Worm (Caenorhabditis elegans): ENCODE data around the gene met-2.

met-2 gene

DNA sequence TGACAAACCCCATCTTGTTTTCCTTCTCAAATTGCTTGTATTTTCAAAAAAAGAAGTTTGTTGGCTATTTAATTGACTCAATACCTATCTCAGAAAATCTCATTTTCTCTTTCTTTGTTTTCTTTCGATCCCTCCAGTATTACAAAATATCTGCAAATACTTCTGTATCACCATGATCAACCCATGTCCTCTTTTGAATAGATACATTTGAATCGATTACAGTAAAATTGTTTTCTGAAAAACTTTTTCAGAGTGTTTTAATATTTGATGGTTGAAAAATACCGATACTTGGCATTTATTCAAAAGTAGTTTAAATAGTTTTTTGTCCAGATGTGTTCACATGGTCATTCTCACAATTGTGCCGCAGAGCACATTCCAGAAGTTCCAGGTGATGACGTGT lies 34.1 kb downstream of the met-2 start, which contains the start of gene ZK353.9:
Gene ZK353.9 (plus strand): TSS at position 331 of the 400 bp plus-strand sequence.
- no peak for TF ChIP-seq tra-4 (tag; optimal IDR thresholded peaks at IDR 0.05)
- no peak for TF ChIP-seq ceh-36 (tag; optimal IDR thresholded peaks at IDR 0.05)
- TF ChIP-seq aly-1 (tag; optimal IDR thresholded peaks at IDR 0.05), result no peak
- no peak for TF ChIP-seq ama-1 (optimal IDR thresholded peaks at IDR 0.05)
- TF ChIP-seq ets-7 (tag; optimal IDR thresholded peaks at IDR 0.05), result no peak
- no peak for TF ChIP-seq hmg-4 (GFP tag; optimal IDR thresholded peaks at IDR 0.05)
- no peak for TF ChIP-seq tbx-11 (GFP tag; IDR thresholded peaks at IDR 0.05)
- TF ChIP-seq pes-1 (GFP tag; IDR thresholded peaks at IDR 0.05), result no peak

DNA sequence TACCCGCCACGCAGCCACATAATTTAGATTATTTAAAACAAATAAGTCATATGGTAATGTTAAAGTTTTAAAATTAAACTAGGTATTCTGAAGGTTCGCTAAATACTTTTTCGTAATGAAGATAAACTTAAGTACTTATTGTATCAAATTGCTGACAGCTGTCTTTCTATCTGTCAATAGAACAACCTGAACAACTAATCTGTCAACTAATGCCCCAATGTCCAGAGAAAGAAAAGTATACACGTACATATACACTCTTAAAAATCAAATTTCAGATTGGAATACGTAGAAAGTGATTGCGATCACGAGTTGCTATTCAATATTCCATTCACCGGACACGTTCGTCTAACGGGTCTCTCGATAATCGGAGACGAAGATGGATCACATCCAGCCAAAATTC lies 35.6 kb downstream of the met-2 start:
- TF ChIP-seq hmbx-1 (tag; optimal IDR thresholded peaks at IDR 0.05) (no peak), tra-4 (tag; optimal IDR thresholded peaks at IDR 0.05) (no peak), ceh-36 (tag; optimal IDR thresholded peaks at IDR 0.05) (no peak), tbx-37 (GFP tag; conservative IDR thresholded peaks at IDR 0.05) (no peak), ets-7 (tag; optimal IDR thresholded peaks at IDR 0.05) (no peak), ama-1 (optimal IDR thresholded peaks at IDR 0.05) (no peak)

DNA sequence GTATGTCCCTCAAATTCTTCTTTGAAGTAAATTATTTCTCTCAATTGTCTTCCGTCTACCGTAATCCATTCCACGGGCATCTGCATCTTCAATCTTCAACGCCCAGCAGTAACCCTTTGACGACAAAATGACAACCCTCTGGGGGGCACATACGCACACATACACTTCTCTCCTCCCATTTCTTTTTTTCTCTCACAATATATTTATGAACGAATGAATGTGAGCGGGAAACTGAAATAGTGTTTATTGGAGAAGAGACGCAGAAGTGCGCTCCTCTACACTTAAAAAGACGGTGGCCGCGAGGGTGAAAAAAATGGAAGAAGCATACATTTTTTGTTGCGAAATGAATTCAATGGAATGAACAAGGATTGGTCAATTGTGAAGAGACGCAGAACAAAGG lies 36.9 kb downstream of the met-2 start:
- TF ChIP-seq hmg-4 (GFP tag; optimal IDR thresholded peaks at IDR 0.05) (peak; percentile 45), F13C5.2 (tag; optimal IDR thresholded peaks at IDR 0.05) (peak; percentile 13), scrt-1 (GFP tag; IDR thresholded peaks at IDR 0.05) (no peak), B0310.2 (tag; optimal IDR thresholded peaks at IDR 0.05) (no peak), pes-1 (GFP tag; IDR thresholded peaks at IDR 0.05) (0 out of 2 replicates have a peak, but pooled peaks have one; percentile 43), sea-1 (GFP tag; conservative IDR thresholded peaks at IDR 0.05) (no peak), ceh-13 (GFP tag; optimal IDR thresholded peaks at IDR 0.05) (no peak), flt-1 (GFP tag; IDR thresholded peaks at IDR 0.05) (no peak), hnd-1 (tag; optimal IDR thresholded peaks at IDR 0.05) (no peak), ets-7 (tag; optimal IDR thresholded peaks at IDR 0.05) (no peak), tbx-11 (GFP tag; IDR thresholded peaks at IDR 0.05) (no peak), tra-4 (tag; optimal IDR thresholded peaks at IDR 0.05) (no peak), aly-1 (tag; optimal IDR thresholded peaks at IDR 0.05) (no peak), ama-1 (optimal IDR thresholded peaks at IDR 0.05) (no peak), ceh-36 (tag; optimal IDR thresholded peaks at IDR 0.05) (no peak), tbx-37 (GFP tag; conservative IDR thresholded peaks at IDR 0.05) (no peak), hmbx-1 (tag; optimal IDR thresholded peaks at IDR 0.05) (no peak)

DNA sequence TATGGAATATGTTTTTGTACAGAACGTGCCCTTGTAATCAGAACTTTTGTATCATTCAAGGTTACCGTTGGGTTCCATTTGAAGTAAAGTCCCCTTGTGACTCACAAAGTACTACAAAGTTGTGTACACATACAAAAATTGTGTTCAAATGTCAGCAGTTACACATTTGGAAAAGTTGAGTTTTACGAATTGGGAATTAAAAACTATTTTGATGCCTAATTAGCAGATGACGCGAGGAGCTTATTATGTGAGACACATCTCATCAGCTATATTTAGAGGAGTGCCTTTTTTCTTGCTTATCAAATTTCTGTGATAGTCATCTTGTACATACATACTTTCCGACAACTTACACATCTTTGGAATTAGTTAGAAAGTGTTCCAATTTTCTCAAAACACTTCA lies 38.4 kb downstream of the met-2 start:
- no peak for TF ChIP-seq ceh-13 (GFP tag; optimal IDR thresholded peaks at IDR 0.05)

DNA sequence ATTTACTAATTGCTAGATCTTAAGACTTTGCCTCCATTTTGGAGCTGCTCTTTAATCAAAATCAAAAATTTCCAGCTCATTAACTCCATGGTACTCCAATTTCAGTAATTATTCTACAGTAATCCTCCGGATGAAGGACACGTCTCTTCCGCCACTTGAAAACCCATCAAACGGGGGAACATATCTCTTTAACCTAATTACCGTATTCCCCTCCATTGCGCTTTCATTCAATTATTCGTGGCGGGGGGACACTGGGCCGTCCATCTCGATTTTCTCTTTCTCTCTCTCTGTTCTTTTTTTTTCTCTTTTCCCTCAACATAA lies 41.7 kb downstream of the met-2 start:
- TF ChIP-seq tbx-11 (GFP tag; IDR thresholded peaks at IDR 0.05) (no peak), hnd-1 (tag; optimal IDR thresholded peaks at IDR 0.05) (no peak), flt-1 (GFP tag; IDR thresholded peaks at IDR 0.05) (no peak)

DNA sequence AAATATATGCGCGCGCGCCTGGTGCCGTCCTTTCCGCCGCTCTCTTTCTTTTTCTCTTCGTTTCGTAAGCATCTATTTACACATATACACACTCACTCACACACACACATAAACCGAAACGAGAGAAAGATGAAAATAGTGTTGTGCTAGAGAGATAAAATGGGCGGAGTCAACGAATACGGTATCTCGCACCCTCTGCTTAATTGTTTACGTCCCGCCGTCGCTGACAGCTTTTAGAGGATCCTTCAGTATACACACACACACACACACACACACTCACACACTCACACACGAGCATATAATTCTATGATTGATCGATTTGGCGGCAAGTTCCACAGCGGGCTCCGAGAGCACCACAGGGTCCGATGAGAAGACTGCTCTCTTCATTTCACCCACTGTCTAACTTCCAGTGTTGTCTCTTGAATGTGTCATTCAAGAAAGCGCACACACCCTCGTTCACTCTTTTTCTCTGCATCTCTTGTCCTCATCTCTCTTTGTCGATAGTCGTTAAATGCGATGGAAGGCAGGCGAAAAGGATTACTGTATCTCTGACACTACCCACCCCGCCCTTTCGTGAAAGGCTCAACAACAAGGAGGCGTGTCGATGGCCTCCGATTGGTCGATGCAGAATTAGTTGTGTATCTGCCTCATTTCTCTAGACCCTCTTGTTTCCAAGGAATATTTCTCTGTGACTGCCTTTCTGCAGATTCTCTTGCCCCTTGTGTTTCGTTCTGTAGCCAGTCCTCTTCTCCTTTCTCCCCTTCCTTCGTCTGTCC lies 42.3 kb downstream of the met-2 start:
- TF ChIP-seq hmg-4 (GFP tag; optimal IDR thresholded peaks at IDR 0.05) (peak; percentile 47), pes-1 (GFP tag; IDR thresholded peaks at IDR 0.05) (no peak), flt-1 (GFP tag; IDR thresholded peaks at IDR 0.05) (0 out of 2 replicates have a peak, but pooled peaks have one; percentile 2), tbx-11 (GFP tag; IDR thresholded peaks at IDR 0.05) (no peak), hnd-1 (tag; optimal IDR thresholded peaks at IDR 0.05) (no peak), F13C5.2 (tag; optimal IDR thresholded peaks at IDR 0.05) (peak; percentile 15), B0310.2 (tag; optimal IDR thresholded peaks at IDR 0.05) (peak; percentile 26)

DNA sequence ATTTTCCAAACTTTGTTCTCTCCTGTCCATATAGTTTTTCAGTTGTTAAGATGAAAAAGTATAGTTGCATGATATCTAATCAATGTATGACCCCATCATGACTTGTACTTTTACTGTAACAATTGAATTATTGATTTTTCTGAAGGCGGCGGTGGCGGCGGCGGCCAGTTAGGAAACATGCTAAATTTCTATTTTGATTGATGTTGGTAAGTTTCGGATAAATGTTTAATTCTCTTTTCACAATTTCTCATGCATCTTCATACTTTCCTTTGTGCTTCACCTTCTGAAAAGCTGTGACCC lies 42.8 kb downstream of the met-2 start, which contains the start of gene sor-1:
Gene sor-1 (plus strand): TSS at position 201 of the 300 bp plus-strand sequence.
- TF ChIP-seq ceh-36 (tag; optimal IDR thresholded peaks at IDR 0.05), result no peak
- TF ChIP-seq tra-4 (tag; optimal IDR thresholded peaks at IDR 0.05), result no peak

DNA sequence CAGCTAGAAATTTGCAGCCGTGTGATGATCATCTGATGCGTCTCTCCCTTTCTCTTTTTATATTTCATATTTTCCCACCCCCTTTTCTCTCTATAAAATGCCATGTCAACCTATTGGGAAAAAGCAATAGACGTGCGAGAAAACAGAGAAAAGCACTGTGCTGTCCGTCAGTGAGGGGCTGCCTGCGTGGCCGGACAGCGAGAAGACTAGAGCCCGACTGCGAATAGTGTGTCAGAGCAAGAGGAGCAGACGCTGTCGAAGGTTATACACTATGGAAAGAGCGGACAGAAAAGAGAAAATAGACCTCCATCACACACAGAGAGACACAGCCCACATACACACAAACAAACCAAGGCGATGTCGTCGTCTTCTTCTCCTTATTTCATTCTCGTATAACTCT lies 50.0 kb downstream of the met-2 start:
- TF ChIP-seq ceh-13 (GFP tag; optimal IDR thresholded peaks at IDR 0.05) (no peak), tbx-37 (GFP tag; conservative IDR thresholded peaks at IDR 0.05) (no peak), hmg-4 (GFP tag; optimal IDR thresholded peaks at IDR 0.05) (peak; percentile 83), F13C5.2 (tag; optimal IDR thresholded peaks at IDR 0.05) (peak; percentile 58), tra-4 (tag; optimal IDR thresholded peaks at IDR 0.05) (no peak), aly-1 (tag; optimal IDR thresholded peaks at IDR 0.05) (no peak), B0310.2 (tag; optimal IDR thresholded peaks at IDR 0.05) (no peak), sea-1 (GFP tag; conservative IDR thresholded peaks at IDR 0.05) (no peak)

DNA sequence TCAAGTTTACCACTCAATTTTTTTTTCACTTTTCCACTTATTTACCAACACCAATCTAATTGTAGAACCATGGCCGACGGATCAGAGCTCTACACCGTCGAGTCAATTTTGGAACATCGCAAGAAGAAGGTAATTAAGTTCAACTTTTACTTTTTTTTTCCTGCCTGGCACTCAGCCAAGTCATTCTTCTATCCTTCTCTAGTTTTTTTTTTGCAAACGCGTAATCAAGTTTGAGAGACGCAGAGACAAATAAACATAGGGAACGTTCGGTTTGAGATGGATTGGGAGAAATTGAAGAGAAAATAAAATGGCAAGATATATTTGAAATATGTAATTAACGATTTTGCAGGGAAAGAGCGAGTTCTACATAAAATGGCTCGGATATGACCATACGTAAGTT lies 51.2 kb downstream of the met-2 start, which contains the start of gene cec-1:
Gene cec-1 (plus strand): TSS at position 63 of the 400 bp plus-strand sequence.
- no peak for TF ChIP-seq flt-1 (GFP tag; IDR thresholded peaks at IDR 0.05)
- no peak for TF ChIP-seq ceh-13 (GFP tag; optimal IDR thresholded peaks at IDR 0.05)
- no peak for TF ChIP-seq B0310.2 (tag; optimal IDR thresholded peaks at IDR 0.05)
- TF ChIP-seq scrt-1 (GFP tag; IDR thresholded peaks at IDR 0.05), result no peak
- no peak for TF ChIP-seq tra-4 (tag; optimal IDR thresholded peaks at IDR 0.05)
